Worm (Caenorhabditis elegans) whole organism, L3 larva: ENCODE data around the gene K09E4.3.

Experiments
- R02D3.7 ChIP-seq: fragments of 150-350 bp; optimal IDR thresholded peaks from 2 replicates; lab custom pipeline; 2014; ENCODE audit warnings: missing biosample characterization, missing genetic modification characterization
- ZK546.5 ChIP-seq: sonication (generic microtip); optimal IDR thresholded peaks from 2 replicates; lab custom pipeline; 2017; ENCODE audit warnings: missing biosample characterization, missing genetic modification characterization
- aly-2 ChIP-seq: fragments of 150-350 bp; optimal IDR thresholded peaks from 2 replicates; lab custom pipeline; 2014; ENCODE audit warnings: missing biosample characterization, missing genetic modification characterization
- ama-1 ChIP-seq: fragments of 150-350 bp; optimal IDR thresholded peaks from 2 replicates; lab custom pipeline; 2018
- ceh-16 ChIP-seq: sonication (generic microtip); optimal IDR thresholded peaks from 2 replicates; lab custom pipeline; 2017; ENCODE audit warnings: missing biosample characterization, missing genetic modification characterization
- ceh-28 ChIP-seq: fragments of 150-350 bp; optimal IDR thresholded peaks from 2 replicates; lab custom pipeline; 2014; ENCODE audit warnings: missing biosample characterization, missing genetic modification reagents, missing genetic modification characterization
- ceh-82 ChIP-seq: fragments of 150-350 bp; optimal IDR thresholded peaks from 2 replicates; lab custom pipeline; 2014; ENCODE audit warnings: missing biosample characterization, missing genetic modification characterization
- egl-27 ChIP-seq: sonication (generic microtip); optimal IDR thresholded peaks from 4 replicates; lab custom pipeline; 2017; ENCODE audit warnings: missing biosample characterization, missing genetic modification reagents, missing genetic modification characterization
- egl-5 ChIP-seq: fragments of 150-350 bp; optimal IDR thresholded peaks from 2 replicates; lab custom pipeline; 2017; ENCODE audit warnings: missing biosample characterization, missing genetic modification reagents, missing genetic modification characterization, inconsistent platforms
- elt-1 ChIP-seq: fragments of 150-350 bp; optimal IDR thresholded peaks from 2 replicates; lab custom pipeline; 2014; ENCODE audit warnings: missing biosample characterization, missing genetic modification characterization
- fkh-10 ChIP-seq: sonication (generic microtip); optimal IDR thresholded peaks from 2 replicates; lab custom pipeline; 2017; ENCODE audit warnings: missing biosample characterization, missing genetic modification reagents, missing genetic modification characterization
- jun-1 ChIP-seq: fragments of 150-350 bp; optimal IDR thresholded peaks from 2 replicates; lab custom pipeline; 2014; ENCODE audit warnings: missing biosample characterization, missing genetic modification reagents, missing genetic modification characterization
- lin-39 ChIP-seq: fragments of 150-350 bp; optimal IDR thresholded peaks from 2 replicates; lab custom pipeline; 2018; ENCODE audit warnings: missing biosample characterization, missing genetic modification reagents, missing genetic modification characterization
- nfya-1 ChIP-seq: sonication (generic microtip); optimal IDR thresholded peaks from 2 replicates; lab custom pipeline; 2017; ENCODE audit warnings: missing genetic modification characterization, mild to moderate bottlenecking, missing compliant biosample characterization, antibody characterized with exemption, moderate library complexity; ENCODE audit not compliant: insufficient read depth
- nhr-11 ChIP-seq: fragments of 150-350 bp; optimal IDR thresholded peaks from 2 replicates; lab custom pipeline; 2014; ENCODE audit warnings: missing biosample characterization, missing genetic modification characterization
- nhr-12 ChIP-seq: fragments of 150-350 bp; optimal IDR thresholded peaks from 2 replicates; lab custom pipeline; 2014; ENCODE audit warnings: missing biosample characterization, missing genetic modification characterization
- nhr-237 ChIP-seq: fragments of 150-350 bp; optimal IDR thresholded peaks from 2 replicates; lab custom pipeline; 2014; ENCODE audit warnings: missing biosample characterization, missing genetic modification characterization
- nhr-25 ChIP-seq: sonication (generic microtip); optimal IDR thresholded peaks from 2 replicates; lab custom pipeline; 2017; ENCODE audit warnings: missing biosample characterization, missing genetic modification characterization
- nhr-43 ChIP-seq: sonication (generic microtip); optimal IDR thresholded peaks from 2 replicates; lab custom pipeline; 2016; ENCODE audit warnings: mild to moderate bottlenecking, missing genetic modification characterization, missing compliant biosample characterization; ENCODE audit not compliant: poor library complexity, severe bottlenecking
- nhr-67 ChIP-seq: fragments of 150-350 bp; optimal IDR thresholded peaks from 2 replicates; lab custom pipeline; 2014; ENCODE audit warnings: missing biosample characterization, missing genetic modification characterization
- nhr-77 ChIP-seq: fragments of 150-350 bp; optimal IDR thresholded peaks from 2 replicates; lab custom pipeline; 2014; ENCODE audit warnings: missing biosample characterization, missing genetic modification characterization
- pha-4 ChIP-seq: fragments of 150-350 bp; optimal IDR thresholded peaks from 2 replicates; lab custom pipeline; 2014; ENCODE audit warnings: missing biosample characterization, missing genetic modification reagents, missing genetic modification characterization
- pqm-1 ChIP-seq: fragments of 150-350 bp; optimal IDR thresholded peaks from 2 replicates; lab custom pipeline; 2017; ENCODE audit warnings: missing biosample characterization, missing genetic modification characterization, inconsistent platforms
- sea-2 ChIP-seq: fragments of 150-350 bp; sonication (generic microtip); optimal IDR thresholded peaks from 4 replicates; lab custom pipeline; 2014; ENCODE audit warnings: missing biosample characterization, missing genetic modification reagents, missing genetic modification characterization
- tbx-2 ChIP-seq: sonication (generic microtip); optimal IDR thresholded peaks from 2 replicates; lab custom pipeline; 2016; ENCODE audit warnings: mild to moderate bottlenecking, missing genetic modification characterization, missing compliant biosample characterization
- unc-39 ChIP-seq: sonication (generic microtip); optimal IDR thresholded peaks from 4 replicates; lab custom pipeline; 2017; ENCODE audit warnings: missing biosample characterization, missing genetic modification characterization
- zag-1 ChIP-seq: fragments of 150-350 bp; optimal IDR thresholded peaks from 2 replicates; lab custom pipeline; 2014; ENCODE audit warnings: missing biosample characterization, missing genetic modification characterization
- ztf-11 ChIP-seq: fragments of 150-350 bp; optimal IDR thresholded peaks from 2 replicates; lab custom pipeline; 2014; ENCODE audit warnings: missing biosample characterization, missing genetic modification characterization

The K09E4.3 gene

ce11 chrII:14126841-14127240 is at the start of gene K09E4.3:
Gene K09E4.3 (minus strand): TSS chrII:14126941.
- TF ChIP-seq aly-2 (tag; lab: Kevin White, UChicago) (no peak), zag-1 (no peak), jun-1 (tag; lab: Kevin White, UChicago) (no peak), pha-4 (tag; lab: Kevin White, UChicago) (no peak)

- TF ChIP-seq nfya-1 (tag; lab: Kevin White, UChicago) (no peak), ZK546.5 (no peak), aly-2 (tag; lab: Kevin White, UChicago) (no peak), zag-1 (no peak), nhr-67 (tag; lab: Kevin White, UChicago) (no peak), tbx-2 (tag; lab: Kevin White, UChicago) (no peak), nhr-237 (tag; lab: Kevin White, UChicago) (no peak), ama-1 (lab: Kevin White, UChicago) (no peak), elt-1 (no peak), R02D3.7 (tag; lab: Kevin White, UChicago) (no peak), sea-2 (no peak)
- TF ChIP-seq, all 47 proteins: peak for 0
Observed at ce11 chrII:14175099-14175498, 48.4 kb upstream of the K09E4.3 start, which contains the start of gene Y48B6A.5. Gene Y48B6A.5 (minus strand): TSS chrII:14175199.

- no peak for TF ChIP-seq ztf-11 (tag; lab: Kevin White, UChicago)
- no peak for TF ChIP-seq ceh-82
- TF ChIP-seq zag-1 = no peak
- TF ChIP-seq elt-1 = no peak
- TF ChIP-seq pqm-1 (tag; lab: Kevin White, UChicago) = no peak
- TF ChIP-seq unc-39 (tag; lab: Kevin White, UChicago) = no peak
- TF ChIP-seq jun-1 (tag; lab: Kevin White, UChicago) = no peak
- TF ChIP-seq ceh-16 (tag; lab: Kevin White, UChicago) = no peak
- TF ChIP-seq nhr-11 (tag; lab: Kevin White, UChicago) = no peak
- TF ChIP-seq ZK546.5 = no peak
- TF ChIP-seq aly-2 (tag; lab: Kevin White, UChicago) = no peak
- no peak for TF ChIP-seq lin-39 (tag; lab: Kevin White, UChicago)
- no peak for TF ChIP-seq egl-5 (tag; lab: Kevin White, UChicago)
Observed at ce11 chrII:14173176-14173575, 46.4 kb upstream of the K09E4.3 start.

ce11 chrII:14171558-14171957 is 44.8 kb upstream of the K09E4.3 start, which contains the start of gene eat-2:
Gene eat-2 (minus strand): TSS chrII:14171658.
- TF ChIP-seq nhr-11 (tag; lab: Kevin White, UChicago) = no peak
- TF ChIP-seq fkh-10 (GFP tag; lab: Kevin White, UChicago) = no peak
- no peak for TF ChIP-seq ceh-28
- TF ChIP-seq nhr-237 (tag; lab: Kevin White, UChicago) = no peak

- no peak for TF ChIP-seq ceh-28
- TF ChIP-seq egl-27 = no peak
- TF ChIP-seq nfya-1 (tag; lab: Kevin White, UChicago) = no peak
- TF ChIP-seq R02D3.7 (tag; lab: Kevin White, UChicago) = no peak
- TF ChIP-seq unc-39 (tag; lab: Kevin White, UChicago) = no peak
- no peak for TF ChIP-seq pqm-1 (tag; lab: Kevin White, UChicago)
- no peak for TF ChIP-seq nhr-237 (tag; lab: Kevin White, UChicago)
- TF ChIP-seq nhr-77 (tag; lab: Kevin White, UChicago) = no peak
Observed at ce11 chrII:14165430-14165929, 38.7 kb upstream of the K09E4.3 start.

ce11 chrII:14155259-14156023 is 28.7 kb upstream of the K09E4.3 start, which contains the start of the genes rpl-43 and xrn-2:
Gene rpl-43 (plus strand): TSS chrII:14155294.
Gene xrn-2 (plus strand): TSS chrII:14155768.
- TF ChIP-seq nhr-25 (tag; lab: Kevin White, UChicago) = no peak
- TF ChIP-seq nhr-43 (tag; lab: Kevin White, UChicago) = peak; percentile 10
- no peak for TF ChIP-seq nhr-12 (tag; lab: Kevin White, UChicago)
- TF ChIP-seq ceh-28 = no peak
- peak; percentile 11 for TF ChIP-seq nhr-77 (tag; lab: Kevin White, UChicago)
- TF ChIP-seq, all 47 proteins: peak for 2
